Worm (Caenorhabditis elegans): ENCODE results near the gene K01A12.4.

The K01A12.4 gene

ce11 chrX:8582767-8583360 lies 27.8 kb upstream of the K01A12.4 start:
- no peak for TF ChIP-seq irx-1 (tag; optimal IDR thresholded peaks at IDR 0.05)
- peak; percentile 41 for TF ChIP-seq nhr-20 (tag; optimal IDR thresholded peaks at IDR 0.05)
- TF ChIP-seq nhr-71 (tag; optimal IDR thresholded peaks at IDR 0.05) = peak; percentile 43
- peak; percentile 90 for TF ChIP-seq blmp-1 (tag; optimal IDR thresholded peaks at IDR 0.05)
- peak; percentile 55 for TF ChIP-seq nhr-85 (tag)
- no peak for TF ChIP-seq unc-130 (tag; optimal IDR thresholded peaks at IDR 0.05)
- peak; percentile 36 for TF ChIP-seq lin-14 (GFP tag; optimal IDR thresholded peaks at IDR 0.05)
- no peak for TF ChIP-seq sox-4 (tag; optimal IDR thresholded peaks at IDR 0.05)
- peak; percentile 33 for TF ChIP-seq nhr-47 (tag; optimal IDR thresholded peaks at IDR 0.05)
- 0 out of 2 replicates have a peak, but pooled peaks have one; percentile 19 for TF ChIP-seq nhr-19 (GFP tag; conservative IDR thresholded peaks at IDR 0.05)
- peak; percentile 86 for TF ChIP-seq hlh-4 (tag; optimal IDR thresholded peaks at IDR 0.05)

- TF ChIP-seq fos-1 (tag; optimal IDR thresholded peaks at IDR 0.05) (no peak), nhr-77 (tag; optimal IDR thresholded peaks at IDR 0.05) (no peak), mep-1 (tag; optimal IDR thresholded peaks at IDR 0.05) (peak; percentile 36), ztf-4 (tag; optimal IDR thresholded peaks at IDR 0.05) (no peak), nhr-71 (tag; optimal IDR thresholded peaks at IDR 0.05) (peak; percentile 13), nhr-85 (tag) (peak; percentile 90), swsn-7 (tag; optimal IDR thresholded peaks at IDR 0.05) (no peak), snu-23 (GFP tag; optimal IDR thresholded peaks at IDR 0.05) (peak; percentile 32), lsy-2 (tag; optimal IDR thresholded peaks at IDR 0.05) (no peak), rnt-1 (tag; optimal IDR thresholded peaks at IDR 0.05) (peak; percentile 13), lin-14 (GFP tag; optimal IDR thresholded peaks at IDR 0.05) (peak; percentile 62), Y116A8C.19 (tag; optimal IDR thresholded peaks at IDR 0.05; ENCODE audit: borderline replicate concordance) (no peak), nhr-90 (tag; optimal IDR thresholded peaks at IDR 0.05; ENCODE audit: poor library complexity) (no peak), aly-2 (tag; optimal IDR thresholded peaks at IDR 0.05) (no peak), elt-3 (tag; optimal IDR thresholded peaks at IDR 0.05) (peak in 1 of 6 experiments; percentile 19), nhr-20 (tag; optimal IDR thresholded peaks at IDR 0.05) (peak; percentile 21), ceh-82 (tag; optimal IDR thresholded peaks at IDR 0.05) (no peak), nhr-19 (GFP tag; conservative IDR thresholded peaks at IDR 0.05) (0 out of 2 replicates have a peak, but pooled peaks have one; percentile 2), nhr-84 (tag; optimal IDR thresholded peaks at IDR 0.05) (no peak)
Measured at ce11 chrX:8584825-8585384, 25.8 kb upstream of the K01A12.4 start.

- TF ChIP-seq dsc-1 (tag; optimal IDR thresholded peaks at IDR 0.05) (no peak), elt-3 (tag; optimal IDR thresholded peaks at IDR 0.05) (peak in 1 of 6 experiments; percentile 6), swsn-7 (tag; optimal IDR thresholded peaks at IDR 0.05) (no peak)
Measured at ce11 chrX:8585837-8586236, 24.9 kb upstream of the K01A12.4 start, which contains the start of gene F18E9.3. TSS of gene F18E9.3 (plus strand) at chrX:8586147.

- TF ChIP-seq mef-2 (tag; optimal IDR thresholded peaks at IDR 0.05) (no peak), xbp-1 (tag; optimal IDR thresholded peaks at IDR 0.05) (no peak), isw-1 (GFP tag; IDR thresholded peaks at IDR 0.05) (no peak), nhr-11 (tag; optimal IDR thresholded peaks at IDR 0.05) (no peak), sox-4 (tag; optimal IDR thresholded peaks at IDR 0.05) (no peak), unc-130 (tag; optimal IDR thresholded peaks at IDR 0.05) (no peak), C04F5.9 (tag; optimal IDR thresholded peaks at IDR 0.05) (no peak), ztf-11 (tag; optimal IDR thresholded peaks at IDR 0.05) (no peak)
Measured at ce11 chrX:8592881-8593280, 17.8 kb upstream of the K01A12.4 start, which contains the start of gene nlp-7. TSS of gene nlp-7 (plus strand) at chrX:8593181.

ce11 chrX:8597647-8598046 lies 13.1 kb upstream of the K01A12.4 start, which contains the start of gene F18E9.7:
TSS of gene F18E9.7 (minus strand) at chrX:8597747.
- TF ChIP-seq zip-4 (GFP tag; optimal IDR thresholded peaks at IDR 0.05) = no peak
- TF ChIP-seq hpl-2 (GFP tag; optimal IDR thresholded peaks at IDR 0.05) = no peak
- TF ChIP-seq snpc-4 (tag; optimal IDR thresholded peaks at IDR 0.05) = no peak
- no peak for TF ChIP-seq zag-1 (tag; optimal IDR thresholded peaks at IDR 0.05)
- TF ChIP-seq nhr-237 (tag; optimal IDR thresholded peaks at IDR 0.05) = no peak
- TF ChIP-seq C34B4.2 (tag; optimal IDR thresholded peaks at IDR 0.05) = no peak
- TF ChIP-seq aha-1 (tag; optimal IDR thresholded peaks at IDR 0.05) = no peak
- TF ChIP-seq nhr-84 (tag; optimal IDR thresholded peaks at IDR 0.05) = no peak
- TF ChIP-seq nhr-20 (tag; optimal IDR thresholded peaks at IDR 0.05) = no peak
- TF ChIP-seq lin-15B (tag; optimal IDR thresholded peaks at IDR 0.05) = no peak
- TF ChIP-seq snu-23 (GFP tag; optimal IDR thresholded peaks at IDR 0.05) = no peak
- TF ChIP-seq fkh-8 (tag; optimal IDR thresholded peaks at IDR 0.05) = no peak
- TF ChIP-seq ets-5 (GFP tag; IDR thresholded peaks at IDR 0.05) = no peak
- no peak for TF ChIP-seq ceh-63 (GFP tag; optimal IDR thresholded peaks at IDR 0.05)
- no peak for TF ChIP-seq nhr-19 (GFP tag; conservative IDR thresholded peaks at IDR 0.05)
- no peak for TF ChIP-seq tlp-1 (tag; optimal IDR thresholded peaks at IDR 0.05)
- TF ChIP-seq C04F5.9 (tag; optimal IDR thresholded peaks at IDR 0.05) = no peak
- no peak for TF ChIP-seq elt-2 (tag; optimal IDR thresholded peaks at IDR 0.05)

Measured in whole organism, L1 larva.